Worm (Caenorhabditis elegans) whole organism, L4 larva: ENCODE results near the gene ari-1.4.
A peak's percentile ranks its signal among the peaks of the same experiment; 100 is the strongest.

ENCODE experiments used
- F26F4.8 ChIP-seq: fragments of 200-800 bp; sonication (Bioruptor generic); conservative IDR thresholded peaks from 2 replicates; pipeline ENCODE4 v1.3.6; 2022; ENCODE audit warnings: missing genetic modification characterization, missing compliant biosample characterization
- F37D6.2 ChIP-seq: sonication (generic microtip); optimal IDR thresholded peaks from 2 replicates; lab custom pipeline; 2016; ENCODE audit warnings: mild to moderate bottlenecking, missing genetic modification characterization, missing compliant biosample characterization
- F49E8.2 ChIP-seq: sonication (generic microtip); optimal IDR thresholded peaks from 2 replicates; lab custom pipeline; 2016; ENCODE audit warnings: missing compliant biosample characterization, mild to moderate bottlenecking, missing genetic modification characterization, borderline replicate concordance
- Y48G9A.11 ChIP-seq: fragments of 200-800 bp; sonication (Bioruptor generic); IDR thresholded peaks from 2 replicates; pipeline ENCODE4 v1.3.6; 2022; ENCODE audit warnings: missing genetic modification reagents, missing genetic modification characterization, missing compliant biosample characterization
- Y5F2A.4 ChIP-seq: fragments of 200-800 bp; sonication (Bioruptor generic); optimal IDR thresholded peaks from 2 replicates; lab custom pipeline; 2018; ENCODE audit warnings: mild to moderate bottlenecking, missing genetic modification characterization, missing compliant biosample characterization
- Y75B8A.6 ChIP-seq: fragments of 200-800 bp; sonication (Bioruptor generic); IDR thresholded peaks from 2 replicates; pipeline ENCODE4 v1.3.6; 2022; ENCODE audit warnings: missing genetic modification reagents, missing genetic modification characterization, missing compliant biosample characterization
- ZK337.2 ChIP-seq: fragments of 200-800 bp; sonication (Bioruptor generic); IDR thresholded peaks from 2 replicates; pipeline ENCODE4 v1.3.6; 2022; ENCODE audit warnings: missing genetic modification reagents, missing genetic modification characterization, missing compliant biosample characterization
- arid-1 ChIP-seq: fragments of 200-800 bp; sonication (Bioruptor generic); conservative IDR thresholded peaks from 2 replicates; pipeline ENCODE4 v1.3.6; 2022; ENCODE audit warnings: missing genetic modification reagents, missing genetic modification characterization, missing compliant biosample characterization
- ceh-20 ChIP-seq: fragments of 200-800 bp; sonication (Bioruptor generic); IDR thresholded peaks from 2 replicates; pipeline ENCODE4 v1.3.6; 2022; ENCODE audit warnings: missing genetic modification reagents, missing genetic modification characterization, missing compliant biosample characterization
- daf-16 ChIP-seq, 3 experiments: sonication (generic microtip); optimal IDR thresholded peaks; 2 replicates each; lab custom pipeline; 2016 to 2017; ENCODE audit warnings: missing genetic modification characterization in 3 of 3, missing genetic modification reagents in 3 of 3, mild to moderate bottlenecking in 2 of 3, missing compliant biosample characterization in 2 of 3, missing biosample characterization in 1 of 3, moderate library complexity in 1 of 3
- dpl-1 ChIP-seq: fragments of 150-350 bp; optimal IDR thresholded peaks from 2 replicates; lab custom pipeline; 2014; ENCODE audit warnings: missing biosample characterization, missing genetic modification reagents, missing genetic modification characterization
- duxl-1 ChIP-seq: sonication (generic microtip); optimal IDR thresholded peaks from 2 replicates; lab custom pipeline; 2016; ENCODE audit warnings: mild to moderate bottlenecking, missing genetic modification characterization, moderate library complexity, missing compliant biosample characterization; ENCODE audit not compliant: poor library complexity
- dve-1 ChIP-seq: sonication (generic microtip); optimal IDR thresholded peaks from 2 replicates; lab custom pipeline; 2017; ENCODE audit warnings: antibody characterized with exemption, mild to moderate bottlenecking, missing genetic modification characterization, missing compliant biosample characterization; ENCODE audit not compliant: insufficient read depth
- egl-27 ChIP-seq: sonication (generic microtip); optimal IDR thresholded peaks from 3 replicates; lab custom pipeline; 2017; ENCODE audit warnings: missing biosample characterization, missing genetic modification reagents, missing genetic modification characterization
- hlh-11 ChIP-seq: fragments of 200-800 bp; sonication (Bioruptor generic); optimal IDR thresholded peaks from 2 replicates; lab custom pipeline; 2018; ENCODE audit warnings: mild to moderate bottlenecking, missing genetic modification characterization, missing compliant biosample characterization
- hmg-1.1 ChIP-seq: fragments of 200-800 bp; sonication (Bioruptor generic); IDR thresholded peaks from 2 replicates; pipeline ENCODE4 v1.3.6; 2022; ENCODE audit warnings: missing genetic modification reagents, missing genetic modification characterization, missing compliant biosample characterization
- jun-1 ChIP-seq: fragments of 150-350 bp; optimal IDR thresholded peaks from 2 replicates; lab custom pipeline; 2014; ENCODE audit warnings: missing biosample characterization, missing genetic modification reagents, missing genetic modification characterization
- lin-38 ChIP-seq: fragments of 200-800 bp; sonication (Bioruptor generic); IDR thresholded peaks from 2 replicates; pipeline ENCODE4 v1.3.6; 2022; ENCODE audit warnings: missing genetic modification reagents, missing genetic modification characterization, missing compliant biosample characterization
- lsy-2 ChIP-seq, 2 experiments: fragments of 150-350 bp in 1 of 2; sonication (generic microtip) in 1 of 2; optimal IDR thresholded peaks; 2 replicates each; lab custom pipeline; 2014 to 2017; ENCODE audit warnings: missing biosample characterization in 2 of 2, missing genetic modification characterization in 2 of 2
- madf-5 ChIP-seq, 2 experiments: fragments of 200-800 bp; sonication (Bioruptor generic); IDR thresholded peaks; 2 replicates each; pipeline ENCODE4 v1.3.6; 2022; ENCODE audit warnings: missing compliant biosample characterization in 2 of 2, missing genetic modification characterization in 2 of 2
- nhr-28 ChIP-seq: fragments of 150-350 bp; optimal IDR thresholded peaks from 2 replicates; lab custom pipeline; 2014; ENCODE audit warnings: missing biosample characterization, missing genetic modification characterization
- nhr-41 ChIP-seq: fragments of 200-800 bp; sonication (Bioruptor generic); IDR thresholded peaks from 2 replicates; pipeline ENCODE4 v1.3.6; 2022; ENCODE audit warnings: missing genetic modification reagents, missing genetic modification characterization, missing compliant biosample characterization
- nhr-48 ChIP-seq: sonication (generic microtip); optimal IDR thresholded peaks from 2 replicates; lab custom pipeline; 2016; ENCODE audit warnings: mild to moderate bottlenecking, missing genetic modification characterization, missing compliant biosample characterization
- nhr-6 ChIP-seq: fragments of 150-350 bp; optimal IDR thresholded peaks from 2 replicates; lab custom pipeline; 2014; ENCODE audit warnings: missing biosample characterization, missing genetic modification characterization
- nhr-77 ChIP-seq: fragments of 150-350 bp; optimal IDR thresholded peaks from 2 replicates; lab custom pipeline; 2014; ENCODE audit warnings: missing biosample characterization, missing genetic modification characterization
- pha-4 ChIP-seq, 2 experiments: fragments of 150-350 bp in 1 of 2; fragments of 200-800 bp in 1 of 2; sonication (Bioruptor generic) in 1 of 2; IDR thresholded peaks in 1 of 2; optimal IDR thresholded peaks in 1 of 2; 2 replicates each; pipeline versions ENCODE4 v1.3.6 to Lab custom; 2014 to 2022; ENCODE audit warnings: missing genetic modification characterization in 2 of 2, missing genetic modification reagents in 2 of 2, missing biosample characterization in 1 of 2, missing compliant biosample characterization in 1 of 2
- php-3 ChIP-seq: fragments of 200-800 bp; sonication (Bioruptor generic); IDR thresholded peaks from 2 replicates; pipeline ENCODE4 v1.3.6; 2022; ENCODE audit warnings: missing genetic modification reagents, missing genetic modification characterization, missing compliant biosample characterization
- rbr-2 ChIP-seq: sonication (generic microtip); optimal IDR thresholded peaks from 2 replicates; lab custom pipeline; 2016; ENCODE audit warnings: missing genotype, missing genetic modification characterization, missing compliant biosample characterization
- set-16 ChIP-seq: fragments of 200-800 bp; sonication (Bioruptor generic); IDR thresholded peaks from 2 replicates; pipeline ENCODE4 v1.3.6; 2022; ENCODE audit warnings: missing genetic modification reagents, missing genetic modification characterization, missing compliant biosample characterization
- snpc-1.2 ChIP-seq: fragments of 200-800 bp; sonication (Bioruptor generic); IDR thresholded peaks from 2 replicates; pipeline ENCODE4 v1.3.6; 2022; ENCODE audit warnings: missing genetic modification reagents, missing genetic modification characterization, missing compliant biosample characterization
- tra-1 ChIP-seq: fragments of 200-800 bp; sonication (Bioruptor generic); IDR thresholded peaks from 2 replicates; pipeline ENCODE4 v1.3.6; 2022; ENCODE audit warnings: missing genetic modification reagents, missing genetic modification characterization, missing compliant biosample characterization
- unc-130 ChIP-seq: sonication (generic microtip); optimal IDR thresholded peaks from 2 replicates; lab custom pipeline; 2016; ENCODE audit warnings: missing genetic modification reagents, missing genetic modification characterization, missing compliant biosample characterization
- zip-2 ChIP-seq: fragments of 150-350 bp; optimal IDR thresholded peaks from 2 replicates; lab custom pipeline; 2014; ENCODE audit warnings: missing biosample characterization, missing genetic modification characterization

Gene ari-1.4

DNA sequence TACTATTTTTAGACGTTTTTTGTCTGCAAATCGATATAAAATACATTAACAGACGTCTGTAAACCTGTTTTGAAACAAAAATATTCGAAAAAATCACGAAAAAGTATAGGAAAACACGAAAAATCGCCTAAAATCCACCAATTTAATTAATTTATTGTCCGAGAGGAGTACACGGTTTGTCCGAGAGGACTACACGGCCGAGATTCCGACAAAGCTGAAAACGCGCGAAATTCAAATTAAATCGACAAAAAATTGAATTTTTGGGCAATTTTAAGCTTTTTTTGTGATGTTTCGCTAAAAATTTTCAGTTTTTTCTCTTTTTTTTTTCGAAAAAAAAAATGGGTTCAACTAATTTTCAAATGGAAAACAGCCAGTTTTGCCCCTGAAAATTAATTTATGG is 1.9 kb downstream of the ari-1.4 start (continued):
- TF ChIP-seq nhr-28: no peak
- TF ChIP-seq snpc-1.2 (GFP tag; lab: Robert Waterston, UW): peak; percentile 97
- TF ChIP-seq daf-16 (GFP tag; optimal IDR thresholded peaks at IDR 0.05; lab: Kevin White, UChicago): peak in 1 of 2 experiments; percentile 23
- TF ChIP-seq daf-16 (tag; optimal IDR thresholded peaks at IDR 0.05; lab: Kevin White, UChicago): no peak
- TF ChIP-seq nhr-6 (tag; lab: Kevin White, UChicago): peak; percentile 27
- peak; percentile 40 for TF ChIP-seq F37D6.2 (tag; lab: Kevin White, UChicago)
- TF ChIP-seq dve-1 (tag; lab: Kevin White, UChicago): peak; percentile 65
- no peak for TF ChIP-seq egl-27
- peak; percentile 59; the same call in 1 of the 2 replicates for TF ChIP-seq ceh-20 (GFP tag; lab: Robert Waterston, UW)
- no peak for TF ChIP-seq Y75B8A.6
- peak; percentile 95 for TF ChIP-seq ZK337.2 (GFP tag; lab: Robert Waterston, UW)
- TF ChIP-seq duxl-1 (tag; lab: Kevin White, UChicago): peak; percentile 69
- no peak for TF ChIP-seq arid-1
- 0 out of 4 replicates have a peak, but pooled peaks have one; percentile 36 to 53 for TF ChIP-seq madf-5 (GFP tag; IDR thresholded peaks at IDR 0.05; lab: Robert Waterston, UW)
- TF ChIP-seq nhr-77: no peak
- peak; percentile 92 for TF ChIP-seq dpl-1 (GFP tag; lab: Kevin White, UChicago)
- TF ChIP-seq rbr-2 (tag; lab: Kevin White, UChicago): peak; percentile 33
- peak; percentile 41; the same call in 1 of the 2 replicates for TF ChIP-seq pha-4 (GFP tag; IDR thresholded peaks at IDR 0.05; lab: Robert Waterston, UW)
- no peak for TF ChIP-seq pha-4 (tag; optimal IDR thresholded peaks at IDR 0.05; lab: Kevin White, UChicago)
- no peak for TF ChIP-seq nhr-41 (GFP tag; lab: Robert Waterston, UW)
- TF ChIP-seq hlh-11 (tag; lab: Kevin White, UChicago): peak; percentile 26
- no peak for TF ChIP-seq zip-2
- TF ChIP-seq hmg-1.1 (GFP tag; lab: Robert Waterston, UW): 0 out of 2 replicates have a peak, but pooled peaks have one; percentile 39
- peak in 1 of 2 experiments; percentile 87 for TF ChIP-seq lsy-2 (tag; optimal IDR thresholded peaks at IDR 0.05; lab: Kevin White, UChicago)
- peak; percentile 80 for TF ChIP-seq unc-130 (GFP tag; lab: Kevin White, UChicago)
- 0 out of 2 replicates have a peak, but pooled peaks have one; percentile 50 for TF ChIP-seq tra-1 (GFP tag; lab: Robert Waterston, UW)

DNA sequence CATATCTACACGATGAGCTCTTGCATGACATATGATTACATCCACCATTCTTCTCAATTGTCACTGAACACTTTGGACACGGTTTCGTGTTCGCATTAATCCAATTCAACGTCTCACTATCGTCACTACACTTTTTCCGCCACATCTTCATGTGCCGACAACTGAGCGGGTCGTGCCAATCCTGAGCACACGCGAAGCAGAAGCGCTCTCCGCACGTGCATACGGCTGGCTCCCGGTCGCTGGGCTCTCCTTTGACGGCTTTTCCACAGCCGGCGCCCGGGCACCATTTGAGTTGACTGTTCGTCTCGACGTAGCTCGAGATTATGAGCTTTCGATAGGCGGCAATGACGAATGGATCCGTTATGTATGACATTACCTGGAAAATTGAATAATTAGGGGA is 2.6 kb downstream of the ari-1.4 start:
- TF ChIP-seq Y48G9A.11 (GFP tag; lab: Robert Waterston, UW) (peak; percentile 30; the same call in 1 of the 2 replicates), jun-1 (no peak), set-16 (GFP tag; lab: Robert Waterston, UW) (peak; percentile 77), php-3 (GFP tag; lab: Robert Waterston, UW) (no peak), F26F4.8 (GFP tag; lab: Robert Waterston, UW) (0 out of 2 replicates have a peak, but pooled peaks have one; percentile 26)

DNA sequence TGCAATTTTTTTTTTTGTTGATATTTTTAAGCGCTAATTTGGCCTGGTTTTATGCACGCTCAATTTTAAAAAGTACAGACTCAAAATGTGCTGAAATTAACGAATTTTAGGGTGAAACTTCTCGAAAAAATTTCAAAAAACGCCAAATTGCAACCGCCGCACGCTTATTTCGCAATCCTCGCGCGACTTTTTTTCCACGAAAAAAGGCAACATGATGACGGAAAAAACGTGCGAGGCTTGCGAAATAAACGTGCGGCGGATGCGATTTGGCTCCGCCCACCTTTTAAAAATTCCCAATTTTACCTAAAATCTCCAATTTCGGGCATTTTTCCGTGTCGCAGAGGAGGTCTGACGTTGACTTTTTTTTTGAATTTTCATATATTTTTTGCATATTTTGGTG is 3.4 kb downstream of the ari-1.4 start:
- TF ChIP-seq pha-4 (GFP tag; IDR thresholded peaks at IDR 0.05; lab: Robert Waterston, UW) (0 out of 2 replicates have a peak, but pooled peaks have one; percentile 26), pha-4 (tag; optimal IDR thresholded peaks at IDR 0.05; lab: Kevin White, UChicago) (no peak), snpc-1.2 (GFP tag; lab: Robert Waterston, UW) (peak; percentile 82), jun-1 (no peak), lin-38 (peak; percentile 39), F49E8.2 (tag; lab: Kevin White, UChicago) (peak; percentile 29), nhr-48 (tag; lab: Kevin White, UChicago) (no peak)

DNA sequence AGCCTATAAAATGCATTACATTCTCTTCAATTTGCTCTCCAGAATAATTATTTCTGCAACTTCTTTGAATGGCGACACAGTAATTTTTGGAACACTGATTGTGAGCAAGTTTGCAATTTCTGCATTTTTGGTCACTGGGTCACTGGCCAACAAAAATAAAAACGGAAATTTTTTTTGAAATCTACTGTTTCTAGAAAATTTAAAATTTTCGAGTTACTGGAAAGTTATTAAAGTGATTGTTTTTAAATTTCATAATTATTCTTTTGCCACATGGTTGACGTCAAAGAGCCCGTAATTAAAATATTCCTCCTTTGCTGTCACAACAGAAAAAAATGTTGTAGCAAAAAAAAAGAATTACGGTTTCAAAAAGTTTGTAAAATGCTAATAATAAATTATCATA is 4.6 kb downstream of the ari-1.4 start:
- peak; percentile 5 for TF ChIP-seq F49E8.2 (tag; lab: Kevin White, UChicago)
- TF ChIP-seq lin-38: 0 out of 2 replicates have a peak, but pooled peaks have one; percentile 14
- TF ChIP-seq Y5F2A.4 (GFP tag; lab: Kevin White, UChicago): no peak
